Fruit fly (Drosophila melanogaster): ENCODE results near the gene qin.

The qin gene

dm6 chr3R:18669812-18670211, 79.0 kb downstream of the qin start (continued):
- TF ChIP-seq ey (GFP tag; optimal IDR thresholded peaks at IDR 0.05) (peak; percentile 75), N (GFP tag; optimal IDR thresholded peaks at IDR 0.05) (no peak), OdsH (GFP tag; optimal IDR thresholded peaks at IDR 0.05) (peak; percentile 64), CG32264 (GFP tag; optimal IDR thresholded peaks at IDR 0.05) (no peak), rgr (GFP tag; optimal IDR thresholded peaks at IDR 0.05) (peak; percentile 56), fru (GFP tag; optimal IDR thresholded peaks at IDR 0.05) (peak; percentile 74), Hr78 (GFP tag; optimal IDR thresholded peaks at IDR 0.05) (no peak), Dfd (GFP tag; optimal IDR thresholded peaks at IDR 0.05) (no peak), Myc (optimal IDR thresholded peaks at IDR 0.05) (no peak)

- TF ChIP-seq HLH106 (tag; optimal IDR thresholded peaks at IDR 0.05) (peak; percentile 74), tai (GFP tag; optimal IDR thresholded peaks at IDR 0.05) (no peak), Jra (GFP tag; optimal IDR thresholded peaks at IDR 0.05) (peak; percentile 22), Hr78 (GFP tag; optimal IDR thresholded peaks at IDR 0.05) (no peak), dsf (GFP tag; optimal IDR thresholded peaks at IDR 0.05; ENCODE audit: borderline replicate concordance) (no peak), CG9705 (GFP tag; optimal IDR thresholded peaks at IDR 0.05) (no peak), Vsx2 (GFP tag; optimal IDR thresholded peaks at IDR 0.05; ENCODE audit: partially characterized antibody) (peak; percentile 66), h (GFP tag; optimal IDR thresholded peaks at IDR 0.05) (peak; percentile 63), sage (GFP tag; optimal IDR thresholded peaks at IDR 0.05) (no peak), N (GFP tag; optimal IDR thresholded peaks at IDR 0.05) (no peak), foxo (GFP tag; optimal IDR thresholded peaks at IDR 0.05) (peak; percentile 51 to 93), brk (GFP tag; optimal IDR thresholded peaks at IDR 0.05) (no peak), ey (GFP tag; optimal IDR thresholded peaks at IDR 0.05) (peak; percentile 69), sv (GFP tag; optimal IDR thresholded peaks at IDR 0.05) (no peak), Hnf4 (GFP tag; optimal IDR thresholded peaks at IDR 0.05) (no peak), Rel (GFP tag; optimal IDR thresholded peaks at IDR 0.05) (no peak), Rel (tag; optimal IDR thresholded peaks at IDR 0.05) (peak; percentile 27), Abd-B (GFP tag; optimal IDR thresholded peaks at IDR 0.05) (no peak), CrebA (GFP tag; optimal IDR thresholded peaks at IDR 0.05; ENCODE audit: borderline replicate concordance) (no peak), pan (optimal IDR thresholded peaks at IDR 0.05) (no peak), Sp1 (GFP tag; optimal IDR thresholded peaks at IDR 0.05) (peak; percentile 53), jim (GFP tag; optimal IDR thresholded peaks at IDR 0.05) (no peak), Myc (optimal IDR thresholded peaks at IDR 0.05) (no peak), CG32264 (GFP tag; optimal IDR thresholded peaks at IDR 0.05) (peak; percentile 24), woc (GFP tag; optimal IDR thresholded peaks at IDR 0.05) (peak; percentile 71), rgr (GFP tag; optimal IDR thresholded peaks at IDR 0.05) (peak; percentile 61), fru (GFP tag; optimal IDR thresholded peaks at IDR 0.05) (peak; percentile 69), dl (GFP tag; optimal IDR thresholded peaks at IDR 0.05; ENCODE audit: insufficient read depth in 1 of 2, partially characterized antibody in 2 of 2) (peak in 1 of 2 experiments; percentile 65), Dif (GFP tag; optimal IDR thresholded peaks at IDR 0.05; ENCODE audit: partially characterized antibody) (peak; percentile 64), usp (GFP tag; optimal IDR thresholded peaks at IDR 0.05) (no peak), GATAd (GFP tag; optimal IDR thresholded peaks at IDR 0.05) (no peak), OdsH (GFP tag; optimal IDR thresholded peaks at IDR 0.05) (peak; percentile 54), lola (GFP tag; optimal IDR thresholded peaks at IDR 0.05) (no peak), Hr83 (GFP tag; optimal IDR thresholded peaks at IDR 0.05; ENCODE audit: poor library complexity, severe bottlenecking) (no peak), Dfd (GFP tag; optimal IDR thresholded peaks at IDR 0.05) (no peak), dmrt93B (GFP tag; optimal IDR thresholded peaks at IDR 0.05) (no peak), Mio (GFP tag; optimal IDR thresholded peaks at IDR 0.05) (no peak), psq (GFP tag; optimal IDR thresholded peaks at IDR 0.05) (peak; percentile 70), br (GFP tag; optimal IDR thresholded peaks at IDR 0.05) (peak; percentile 41)
These were observed 79.7 kb downstream of the qin start for dm6 chr3R:18670441-18671111.
